Worm (Caenorhabditis elegans): ENCODE measurements around the gene arrd-8.
"Not testable (repeated sequence)": the region's sequence is repeated elsewhere in the genome, so short reads cannot be mapped to it uniquely, and the experiment has no call there.

arrd-8 gene

ce11 chrII:12055408-12056140 is 9.3 kb upstream of the arrd-8 start:
- TF ChIP-seq unc-86 (tag; optimal IDR thresholded peaks at IDR 0.05) (no peak), lin-13 (GFP tag; optimal IDR thresholded peaks at IDR 0.05) (no peak), efl-1 (optimal IDR thresholded peaks at IDR 0.05) (no peak), efl-1 (GFP tag; optimal IDR thresholded peaks at IDR 0.05 in 1 of 2) (peak in 1 of 2 experiments; percentile 76), ama-1 (optimal IDR thresholded peaks at IDR 0.05) (peak; percentile 62), isw-1 (GFP tag; IDR thresholded peaks at IDR 0.05) (no peak)

ce11 chrII:12056801-12057200 is 8.1 kb upstream of the arrd-8 start:
- peak in 1 of 2 experiments; percentile 27 for TF ChIP-seq lin-35 (GFP tag; optimal IDR thresholded peaks at IDR 0.05)
- not testable (repeated sequence) for TF ChIP-seq efl-1 (optimal IDR thresholded peaks at IDR 0.05)
- TF ChIP-seq efl-1 (GFP tag; optimal IDR thresholded peaks at IDR 0.05 in 1 of 2) = peak; percentile 13 to 94
- TF ChIP-seq dpl-1 (GFP tag; optimal IDR thresholded peaks at IDR 0.05) = peak in 2 of 3 experiments; percentile 3 to 4

- TF ChIP-seq hpl-2 (GFP tag; optimal IDR thresholded peaks at IDR 0.05) (peak; percentile 20), rnt-1 (tag; optimal IDR thresholded peaks at IDR 0.05) (no peak), nhr-90 (tag; optimal IDR thresholded peaks at IDR 0.05; ENCODE audit: poor library complexity) (peak; percentile 8)
Measured at ce11 chrII:12058298-12058697, 6.6 kb upstream of the arrd-8 start.

- TF ChIP-seq sptf-1 (tag; optimal IDR thresholded peaks at IDR 0.05) (no peak), tbx-2 (tag; optimal IDR thresholded peaks at IDR 0.05) (no peak), jun-1 (tag; optimal IDR thresholded peaks at IDR 0.05) (no peak), lin-39 (tag; optimal IDR thresholded peaks at IDR 0.05) (no peak), xbp-1 (tag; optimal IDR thresholded peaks at IDR 0.05) (no peak), blmp-1 (tag; optimal IDR thresholded peaks at IDR 0.05) (no peak), nhr-71 (tag; optimal IDR thresholded peaks at IDR 0.05) (peak; percentile 16), nhr-28 (tag; optimal IDR thresholded peaks at IDR 0.05) (no peak), efl-1 (optimal IDR thresholded peaks at IDR 0.05) (no peak), efl-1 (GFP tag; optimal IDR thresholded peaks at IDR 0.05 in 1 of 2) (peak in 1 of 2 experiments; percentile 81), mdl-1 (tag; optimal IDR thresholded peaks at IDR 0.05) (no peak), nhr-12 (tag; optimal IDR thresholded peaks at IDR 0.05) (no peak), lir-3 (tag; optimal IDR thresholded peaks at IDR 0.05; ENCODE audit: poor library complexity) (no peak), nhr-20 (tag; optimal IDR thresholded peaks at IDR 0.05) (no peak), ama-1 (optimal IDR thresholded peaks at IDR 0.05) (no peak), ceh-63 (GFP tag; optimal IDR thresholded peaks at IDR 0.05) (no peak), dsc-1 (tag; optimal IDR thresholded peaks at IDR 0.05) (no peak)
Measured at ce11 chrII:12059872-12060271, 5.0 kb upstream of the arrd-8 start.

- no peak for TF ChIP-seq mdl-1 (tag; optimal IDR thresholded peaks at IDR 0.05)
- TF ChIP-seq sox-4 (tag; optimal IDR thresholded peaks at IDR 0.05) = no peak
- no peak for TF ChIP-seq aly-2 (tag; optimal IDR thresholded peaks at IDR 0.05)
- no peak for TF ChIP-seq sup-37 (GFP tag; optimal IDR thresholded peaks at IDR 0.05)
- no peak for TF ChIP-seq grh-1 (GFP tag; IDR thresholded peaks at IDR 0.05)
- TF ChIP-seq efl-1 (optimal IDR thresholded peaks at IDR 0.05) = no peak
- TF ChIP-seq efl-1 (GFP tag; optimal IDR thresholded peaks at IDR 0.05 in 1 of 2) = no peak
- TF ChIP-seq nhr-77 (tag; optimal IDR thresholded peaks at IDR 0.05) = no peak
- no peak for TF ChIP-seq efl-3 (GFP tag; optimal IDR thresholded peaks at IDR 0.05)
- TF ChIP-seq mep-1 (tag; optimal IDR thresholded peaks at IDR 0.05) = no peak
- no peak for TF ChIP-seq snu-23 (GFP tag; optimal IDR thresholded peaks at IDR 0.05)
- TF ChIP-seq irx-1 (tag; optimal IDR thresholded peaks at IDR 0.05) = no peak
- TF ChIP-seq ama-1 (optimal IDR thresholded peaks at IDR 0.05) = no peak
- no peak for TF ChIP-seq rnt-1 (tag; optimal IDR thresholded peaks at IDR 0.05)
- no peak for TF ChIP-seq vab-15 (tag; optimal IDR thresholded peaks at IDR 0.05)
- TF ChIP-seq dpl-1 (GFP tag; optimal IDR thresholded peaks at IDR 0.05) = no peak
- TF ChIP-seq hlh-17 (GFP tag; optimal IDR thresholded peaks at IDR 0.05; ENCODE audit: borderline replicate concordance) = no peak
- no peak for TF ChIP-seq swsn-7 (tag; optimal IDR thresholded peaks at IDR 0.05)
- TF ChIP-seq pqm-1 (tag; optimal IDR thresholded peaks at IDR 0.05) = no peak
Measured at ce11 chrII:12062521-12062920, 2.4 kb upstream of the arrd-8 start, which contains the start of gene arrd-7. Gene arrd-7 (minus strand): TSS chrII:12062621.

All from whole organism, L1 larva.